Fruit fly (Drosophila melanogaster) whole organism, wandering third instar larva: ENCODE data around the gene CG31176.

Experiments
- CG9705 ChIP-seq: fragments of 200-800 bp; sonication (Bioruptor generic); optimal IDR thresholded peaks from 2 replicates; lab custom pipeline; 2018; ENCODE audit warnings: missing biosample characterization, mild to moderate bottlenecking, missing genetic modification characterization
- Dfd ChIP-seq: fragments of >200 bp; optimal IDR thresholded peaks from 2 replicates; lab custom pipeline; 2017; ENCODE audit warnings: missing biosample characterization, missing genetic modification characterization
- Dif ChIP-seq: fragments of 200-275, 200-300 bp; sonication (Bioruptor generic); optimal IDR thresholded peaks from 2 replicates; lab custom pipeline; 2018; ENCODE audit warnings: missing biosample characterization, missing genetic modification characterization; ENCODE audit not compliant: partially characterized antibody
- HLH106 ChIP-seq: fragments of 200-800 bp; optimal IDR thresholded peaks from 3 replicates; lab custom pipeline; 2019; ENCODE audit warnings: missing biosample characterization, mild to moderate bottlenecking, missing genetic modification characterization, moderate library complexity
- Hr78 ChIP-seq: fragments of >200 bp; optimal IDR thresholded peaks from 2 replicates; lab custom pipeline; 2017; ENCODE audit warnings: missing biosample characterization, missing genetic modification characterization
- OdsH ChIP-seq: fragments of 200-800 bp; sonication (Bioruptor generic); optimal IDR thresholded peaks from 2 replicates; lab custom pipeline; 2016; ENCODE audit warnings: missing biosample characterization, mild to moderate bottlenecking, missing genetic modification characterization
- Vsx2 ChIP-seq: fragments of 200-300, 225-300 bp; sonication (Bioruptor generic); optimal IDR thresholded peaks from 2 replicates; lab custom pipeline; 2018; ENCODE audit warnings: missing biosample characterization, missing genetic modification characterization; ENCODE audit not compliant: partially characterized antibody
- foxo ChIP-seq, 2 experiments: fragments of 200-800 bp; sonication (Bioruptor generic); optimal IDR thresholded peaks; 2 replicates in 1 of 2; 3 replicates in 1 of 2; lab custom pipeline; 2016 to 2017; ENCODE audit warnings: missing biosample characterization in 2 of 2, missing genetic modification characterization in 2 of 2
- jim ChIP-seq: fragments of 175-275, 200-325 bp; sonication (Bioruptor generic); optimal IDR thresholded peaks from 2 replicates; lab custom pipeline; 2016; ENCODE audit warnings: missing biosample characterization, mild to moderate bottlenecking, missing genetic modification characterization
- lola ChIP-seq: fragments of >200 bp; optimal IDR thresholded peaks from 2 replicates; lab custom pipeline; 2017; ENCODE audit warnings: missing biosample characterization, missing genetic modification characterization
- pan ChIP-seq: fragments of >200 bp; optimal IDR thresholded peaks from 2 replicates; lab custom pipeline; 2017
- rgr ChIP-seq: fragments of 200-800 bp; sonication (Bioruptor generic); optimal IDR thresholded peaks from 3 replicates; lab custom pipeline; 2016; ENCODE audit warnings: missing biosample characterization, mild to moderate bottlenecking, missing genetic modification characterization
- usp ChIP-seq: fragments of >200 bp; optimal IDR thresholded peaks from 2 replicates; lab custom pipeline; 2017; ENCODE audit warnings: missing biosample characterization, missing genetic modification characterization

- TF ChIP-seq Vsx2 = no peak
- TF ChIP-seq HLH106 = no peak
- TF ChIP-seq lola (GFP tag; lab: Kevin White, UChicago) = no peak
- no peak for TF ChIP-seq usp (GFP tag; lab: Kevin White, UChicago)
- TF ChIP-seq CG9705 = no peak
- TF ChIP-seq Dif (GFP tag; lab: Kevin White, UChicago) = no peak
- no peak for TF ChIP-seq OdsH (GFP tag; lab: Kevin White, UChicago)
- TF ChIP-seq rgr (GFP tag; lab: Kevin White, UChicago) = no peak
- TF ChIP-seq pan (lab: Kevin White, UChicago) = no peak
- TF ChIP-seq Dfd (GFP tag; lab: Kevin White, UChicago) = no peak
- TF ChIP-seq foxo (GFP tag; optimal IDR thresholded peaks at IDR 0.05; lab: Kevin White, UChicago) = no peak
- TF ChIP-seq Hr78 (GFP tag; lab: Kevin White, UChicago) = no peak
- TF ChIP-seq jim (GFP tag; lab: Kevin White, UChicago) = no peak
Observed at dm6 chr3R:21653434-21653833, 66.0 kb downstream of the CG31176 start.
